Worm (Caenorhabditis elegans) whole organism, L2 larva: ENCODE results near the gene R166.2.
A peak's percentile ranks its signal among the peaks of the same experiment; 100 is the strongest.

ENCODE experiments used
- C34F6.9 ChIP-seq: fragments of 150-350 bp; optimal IDR thresholded peaks from 2 replicates; lab custom pipeline; 2014; ENCODE audit warnings: missing biosample characterization, missing genetic modification characterization
- F13H6.1 ChIP-seq: sonication (generic microtip); optimal IDR thresholded peaks from 2 replicates; lab custom pipeline; 2016; ENCODE audit warnings: missing genetic modification characterization, missing compliant biosample characterization
- R02D3.7 ChIP-seq: fragments of 150-350 bp; optimal IDR thresholded peaks from 2 replicates; lab custom pipeline; 2014; ENCODE audit warnings: missing biosample characterization, missing genetic modification characterization
- Y55F3AM.14 ChIP-seq: fragments of 200-800 bp; sonication (Bioruptor generic); optimal IDR thresholded peaks from 2 replicates; lab custom pipeline; 2018; ENCODE audit warnings: mild to moderate bottlenecking, missing genetic modification characterization, missing compliant biosample characterization
- ZK546.5 ChIP-seq: sonication (generic microtip); optimal IDR thresholded peaks from 2 replicates; lab custom pipeline; 2017; ENCODE audit warnings: missing biosample characterization, missing genetic modification characterization
- alr-1 ChIP-seq: fragments of 150-350 bp; optimal IDR thresholded peaks from 2 replicates; lab custom pipeline; 2014; ENCODE audit warnings: missing biosample characterization, missing genetic modification characterization
- aly-2 ChIP-seq: fragments of 150-350 bp; optimal IDR thresholded peaks from 2 replicates; lab custom pipeline; 2014; ENCODE audit warnings: missing biosample characterization, missing genetic modification characterization
- ama-1 ChIP-seq: fragments of 150-350 bp; optimal IDR thresholded peaks from 2 replicates; lab custom pipeline; 2018; ENCODE audit warnings: inconsistent platforms
- blmp-1 ChIP-seq: sonication (generic microtip); optimal IDR thresholded peaks from 2 replicates; lab custom pipeline; 2017; ENCODE audit warnings: missing genetic modification characterization, mild to moderate bottlenecking, missing compliant biosample characterization, antibody characterized with exemption, moderate library complexity; ENCODE audit not compliant: insufficient read depth
- ceh-16 ChIP-seq: fragments of 150-350 bp; optimal IDR thresholded peaks from 2 replicates; lab custom pipeline; 2014; ENCODE audit warnings: missing biosample characterization, missing genetic modification characterization
- ceh-82 ChIP-seq: fragments of 150-350 bp; optimal IDR thresholded peaks from 2 replicates; lab custom pipeline; 2014; ENCODE audit warnings: missing biosample characterization, missing genetic modification characterization
- crh-2 ChIP-seq: sonication (generic microtip); optimal IDR thresholded peaks from 2 replicates; lab custom pipeline; 2017; ENCODE audit warnings: missing biosample characterization, missing genetic modification characterization
- dmd-4 ChIP-seq: sonication (generic microtip); optimal IDR thresholded peaks from 2 replicates; lab custom pipeline; 2017; ENCODE audit warnings: missing biosample characterization, missing genetic modification characterization
- egl-27 ChIP-seq: sonication (generic microtip); optimal IDR thresholded peaks from 3 replicates; lab custom pipeline; 2017; ENCODE audit warnings: missing biosample characterization, missing genetic modification reagents, missing genetic modification characterization
- elt-1 ChIP-seq: fragments of 150-350 bp; optimal IDR thresholded peaks from 2 replicates; lab custom pipeline; 2014; ENCODE audit warnings: missing biosample characterization, missing genetic modification characterization
- elt-3 ChIP-seq: sonication (generic microtip); optimal IDR thresholded peaks from 2 replicates; lab custom pipeline; 2017; ENCODE audit warnings: missing biosample characterization, missing genetic modification characterization
- fos-1 ChIP-seq: fragments of 150-350 bp; optimal IDR thresholded peaks from 2 replicates; lab custom pipeline; 2014; ENCODE audit warnings: missing biosample characterization, missing genetic modification characterization
- gmeb-1 ChIP-seq: fragments of 150-350 bp; optimal IDR thresholded peaks from 2 replicates; lab custom pipeline; 2014; ENCODE audit warnings: missing biosample characterization, missing genetic modification characterization
- lin-11 ChIP-seq: fragments of 150-350 bp; sonication (generic microtip); optimal IDR thresholded peaks from 2 replicates; lab custom pipeline; 2014; ENCODE audit warnings: missing biosample characterization, missing genetic modification characterization, inconsistent platforms, mixed read lengths
- lin-13 ChIP-seq: fragments of 150-350 bp; optimal IDR thresholded peaks from 2 replicates; lab custom pipeline; 2014; ENCODE audit warnings: missing biosample characterization, missing genetic modification reagents, missing genetic modification characterization
- lsy-2 ChIP-seq, 2 experiments: fragments of 150-350 bp in 1 of 2; sonication (generic microtip) in 1 of 2; optimal IDR thresholded peaks; 2 replicates each; lab custom pipeline; 2014 to 2017; ENCODE audit warnings: missing biosample characterization in 2 of 2, missing genetic modification characterization in 2 of 2
- mab-5 ChIP-seq: fragments of 150-350 bp; optimal IDR thresholded peaks from 2 replicates; lab custom pipeline; 2014; ENCODE audit warnings: missing biosample characterization, missing genetic modification characterization
- mbf-1 ChIP-seq: sonication (generic microtip); optimal IDR thresholded peaks from 2 replicates; lab custom pipeline; 2017; ENCODE audit warnings: missing biosample characterization, missing genetic modification characterization
- mdl-1 ChIP-seq, 2 experiments: fragments of 150-350 bp in 1 of 2; sonication (generic microtip) in 1 of 2; optimal IDR thresholded peaks; 2 replicates each; lab custom pipeline; 2017; ENCODE audit warnings: missing biosample characterization in 2 of 2, missing genetic modification characterization in 2 of 2
- nhr-11 ChIP-seq: fragments of 150-350 bp; optimal IDR thresholded peaks from 2 replicates; lab custom pipeline; 2014; ENCODE audit warnings: missing biosample characterization, missing genetic modification characterization
- nhr-12 ChIP-seq: fragments of 150-350 bp; optimal IDR thresholded peaks from 2 replicates; lab custom pipeline; 2014; ENCODE audit warnings: missing biosample characterization, missing genetic modification characterization
- nhr-129 ChIP-seq: fragments of 150-350 bp; optimal IDR thresholded peaks from 2 replicates; lab custom pipeline; 2014; ENCODE audit warnings: missing biosample characterization, missing genetic modification characterization
- nhr-21 ChIP-seq: fragments of 150-350 bp; optimal IDR thresholded peaks from 2 replicates; lab custom pipeline; 2014; ENCODE audit warnings: missing biosample characterization, missing genetic modification characterization
- nhr-23 ChIP-seq: fragments of 150-350 bp; optimal IDR thresholded peaks from 2 replicates; lab custom pipeline; 2014; ENCODE audit warnings: missing biosample characterization, missing genetic modification reagents, missing genetic modification characterization
- nhr-25 ChIP-seq: fragments of 150-350 bp; sonication (generic microtip); optimal IDR thresholded peaks from 3 replicates; lab custom pipeline; 2014; ENCODE audit warnings: missing biosample characterization, missing genetic modification characterization
- nhr-6 ChIP-seq: fragments of 150-350 bp; optimal IDR thresholded peaks from 2 replicates; lab custom pipeline; 2014; ENCODE audit warnings: missing biosample characterization, missing genetic modification characterization
- nhr-77 ChIP-seq: fragments of 150-350 bp; optimal IDR thresholded peaks from 2 replicates; lab custom pipeline; 2014; ENCODE audit warnings: missing biosample characterization, missing genetic modification characterization
- peb-1 ChIP-seq: fragments of 150-350 bp; optimal IDR thresholded peaks from 2 replicates; lab custom pipeline; 2014; ENCODE audit warnings: missing biosample characterization, missing genetic modification characterization
- skn-1 ChIP-seq: sonication (generic microtip); optimal IDR thresholded peaks from 2 replicates; lab custom pipeline; 2017; ENCODE audit warnings: missing biosample characterization, missing genetic modification characterization
- sma-3 ChIP-seq: sonication (generic microtip); optimal IDR thresholded peaks from 2 replicates; lab custom pipeline; 2016; ENCODE audit warnings: missing genetic modification reagents, missing genetic modification characterization, missing compliant biosample characterization
- sma-9 ChIP-seq, 2 experiments: fragments of 150-350 bp in 1 of 2; sonication (generic microtip) in 1 of 2; optimal IDR thresholded peaks; 2 replicates each; lab custom pipeline; 2014 to 2016; ENCODE audit warnings: missing genetic modification characterization in 2 of 2, mild to moderate bottlenecking in 1 of 2, missing biosample characterization in 1 of 2, missing compliant biosample characterization in 1 of 2, missing genetic modification reagents in 1 of 2, moderate library complexity in 1 of 2
- snpc-4 ChIP-seq: fragments of 150-350 bp; optimal IDR thresholded peaks from 2 replicates; lab custom pipeline; 2014; ENCODE audit warnings: missing biosample characterization, missing genetic modification characterization
- unc-39 ChIP-seq: fragments of 150-350 bp; optimal IDR thresholded peaks from 2 replicates; lab custom pipeline; 2014; ENCODE audit warnings: missing biosample characterization, missing genetic modification characterization
- unc-55 ChIP-seq: fragments of 150-350 bp; sonication (generic microtip); optimal IDR thresholded peaks from 3 replicates; lab custom pipeline; 2014; ENCODE audit warnings: missing biosample characterization, missing genetic modification reagents, missing genetic modification characterization
- unc-62 ChIP-seq: fragments of 150-350 bp; optimal IDR thresholded peaks from 2 replicates; lab custom pipeline; 2014; ENCODE audit warnings: missing biosample characterization, missing genetic modification reagents, missing genetic modification characterization
- zag-1 ChIP-seq: fragments of 150-350 bp; optimal IDR thresholded peaks from 2 replicates; lab custom pipeline; 2014; ENCODE audit warnings: missing biosample characterization, missing genetic modification characterization
- ztf-1 ChIP-seq: fragments of 200-800 bp; sonication (Bioruptor generic); conservative IDR thresholded peaks from 2 replicates; pipeline ENCODE4 v1.3.6; 2022; ENCODE audit warnings: missing genetic modification characterization, missing compliant biosample characterization
- ztf-11 ChIP-seq: sonication (generic microtip); optimal IDR thresholded peaks from 2 replicates; lab custom pipeline; 2017; ENCODE audit warnings: missing biosample characterization, missing genetic modification characterization
- ztf-4 ChIP-seq: fragments of 150-350 bp; optimal IDR thresholded peaks from 2 replicates; lab custom pipeline; 2014; ENCODE audit warnings: missing biosample characterization, missing genetic modification characterization

Gene R166.2

DNA sequence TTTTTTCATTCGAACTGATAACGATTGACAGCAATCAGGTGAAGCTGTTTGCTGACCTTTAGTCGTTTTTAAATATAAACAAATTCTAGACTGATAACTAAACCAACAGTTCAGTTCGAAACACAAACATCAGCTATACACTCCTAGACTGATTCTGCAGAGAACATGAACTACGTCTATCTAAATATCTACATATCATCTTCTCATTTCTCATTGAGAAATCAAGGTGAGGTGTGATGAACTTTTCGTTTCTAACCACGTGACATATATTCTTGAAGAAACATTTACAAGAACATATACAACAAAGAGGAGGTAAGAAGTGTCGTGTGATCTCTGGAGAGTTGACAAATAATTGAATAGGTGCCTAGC, 19.7 kb upstream of the R166.2 start (continued):
- TF ChIP-seq ZK546.5 (tag; lab: Kevin White, UChicago) (no peak), aly-2 (tag; lab: Kevin White, UChicago) (no peak), lin-13 (GFP tag; lab: Kevin White, UChicago) (peak; percentile 32), nhr-23 (tag; lab: Kevin White, UChicago) (no peak), fos-1 (tag; lab: Kevin White, UChicago) (peak; percentile 5), skn-1 (tag; lab: Kevin White, UChicago) (no peak), ztf-11 (no peak), unc-55 (GFP tag; lab: Kevin White, UChicago) (no peak), F13H6.1 (tag; lab: Kevin White, UChicago) (peak; percentile 36), peb-1 (tag; lab: Kevin White, UChicago) (no peak), sma-3 (peak; percentile 41), ztf-1 (GFP tag; lab: Robert Waterston, UW) (no peak), R02D3.7 (tag; lab: Kevin White, UChicago) (no peak), nhr-25 (tag; lab: Kevin White, UChicago) (peak; percentile 90), gmeb-1 (tag; lab: Kevin White, UChicago) (peak; percentile 37)

DNA sequence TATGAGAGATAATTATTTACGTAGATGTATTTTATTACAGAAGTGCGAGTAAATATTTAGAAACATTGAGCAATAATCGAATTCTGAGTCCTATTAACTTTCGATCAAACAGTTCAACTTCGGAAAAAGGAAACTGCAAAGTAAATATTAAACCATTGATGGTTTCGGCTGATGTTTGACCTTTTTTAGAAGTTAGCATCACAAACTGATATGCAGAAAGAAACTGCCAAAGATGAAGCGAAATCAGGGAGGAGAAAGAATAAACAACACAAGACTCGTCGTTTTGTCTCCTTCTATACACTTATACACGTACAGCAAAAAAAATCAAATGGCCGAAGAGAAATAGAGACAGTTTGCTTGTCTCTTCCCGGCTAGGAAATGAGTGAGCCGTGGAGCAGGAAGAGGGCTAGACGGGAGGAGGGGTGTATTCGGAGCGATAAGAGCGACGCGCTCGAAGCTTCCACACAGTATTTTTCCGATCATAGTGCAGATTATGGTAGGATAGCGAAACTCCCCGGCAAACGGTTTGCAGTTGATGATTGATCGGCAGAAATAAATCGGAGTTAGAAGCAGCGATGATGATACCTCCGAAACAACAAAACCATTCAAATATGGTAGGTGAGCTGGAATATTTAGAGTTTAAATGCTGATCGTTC, 19.2 kb upstream of the R166.2 start:
- no peak for TF ChIP-seq C34F6.9
- TF ChIP-seq unc-39, result no peak
- TF ChIP-seq nhr-77 (tag; lab: Kevin White, UChicago), result no peak
- TF ChIP-seq unc-55 (GFP tag; lab: Kevin White, UChicago), result no peak
- peak; percentile 23 for TF ChIP-seq nhr-129 (tag; lab: Kevin White, UChicago)
- TF ChIP-seq ztf-4 (tag; lab: Kevin White, UChicago), result no peak
- TF ChIP-seq elt-1 (tag; lab: Kevin White, UChicago), result no peak
- no peak for TF ChIP-seq alr-1 (tag; lab: Kevin White, UChicago)
- no peak for TF ChIP-seq peb-1 (tag; lab: Kevin White, UChicago)
- no peak for TF ChIP-seq nhr-25 (tag; lab: Kevin White, UChicago)
- no peak for TF ChIP-seq blmp-1 (tag; lab: Kevin White, UChicago)
- peak; percentile 39 for TF ChIP-seq fos-1 (tag; lab: Kevin White, UChicago)
- TF ChIP-seq ceh-16, result no peak
- TF ChIP-seq sma-9 (GFP tag; optimal IDR thresholded peaks at IDR 0.05; lab: Kevin White, UChicago), result peak; percentile 45
- no peak for TF ChIP-seq sma-9 (tag; optimal IDR thresholded peaks at IDR 0.05; lab: Kevin White, UChicago)
- TF ChIP-seq sma-3, result no peak
- no peak for TF ChIP-seq crh-2 (tag; lab: Kevin White, UChicago)
- TF ChIP-seq, all 48 proteins: peak for 3

DNA sequence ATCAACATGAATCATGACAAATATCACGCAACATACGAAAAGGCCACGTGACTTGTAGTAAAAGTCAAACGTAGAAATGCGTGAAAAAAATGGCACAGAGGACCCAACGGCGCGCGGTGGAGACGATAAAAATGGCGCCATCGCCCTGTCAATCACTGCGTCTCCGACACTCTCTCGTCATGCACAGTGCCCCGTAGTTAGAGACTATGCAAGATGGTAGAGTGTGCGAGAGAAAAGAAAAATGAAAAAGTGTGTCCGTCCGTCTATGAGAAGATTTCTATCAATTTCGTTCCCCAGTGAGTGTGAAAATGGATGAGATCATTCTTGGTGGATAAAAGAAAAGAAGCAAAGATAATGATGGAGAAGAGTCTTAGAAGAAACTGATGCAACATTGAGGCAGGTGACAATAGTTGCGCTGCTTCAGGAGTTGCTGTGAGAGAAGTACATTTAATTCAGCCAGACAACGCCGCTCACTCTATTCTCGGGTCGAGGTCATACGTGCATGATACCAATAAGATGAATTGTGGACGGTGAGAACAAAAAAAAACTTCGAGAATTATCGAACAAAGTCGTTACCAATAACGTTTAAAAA, 18.1 kb upstream of the R166.2 start:
- TF ChIP-seq gmeb-1 (tag; lab: Kevin White, UChicago), result peak; percentile 30
- TF ChIP-seq egl-27 (tag; lab: Kevin White, UChicago), result peak; percentile 35
- no peak for TF ChIP-seq nhr-6 (tag; lab: Kevin White, UChicago)
- TF ChIP-seq ZK546.5 (tag; lab: Kevin White, UChicago), result no peak
- peak; percentile 80 for TF ChIP-seq fos-1 (tag; lab: Kevin White, UChicago)
- TF ChIP-seq ama-1, result no peak
- no peak for TF ChIP-seq lin-11 (tag; lab: Kevin White, UChicago)
- peak; percentile 73 for TF ChIP-seq ztf-4 (tag; lab: Kevin White, UChicago)
- TF ChIP-seq ceh-16, result no peak
- TF ChIP-seq ztf-11, result no peak
- no peak for TF ChIP-seq dmd-4 (tag; lab: Kevin White, UChicago)
- TF ChIP-seq lin-13 (GFP tag; lab: Kevin White, UChicago), result peak; percentile 15
- TF ChIP-seq R02D3.7 (tag; lab: Kevin White, UChicago), result no peak
- no peak for TF ChIP-seq elt-3 (tag; lab: Kevin White, UChicago)
- TF ChIP-seq sma-3, result peak; percentile 81
- no peak for TF ChIP-seq zag-1 (tag; lab: Kevin White, UChicago)
- no peak for TF ChIP-seq skn-1 (tag; lab: Kevin White, UChicago)
- peak; percentile 95 for TF ChIP-seq nhr-129 (tag; lab: Kevin White, UChicago)
- no peak for TF ChIP-seq nhr-77 (tag; lab: Kevin White, UChicago)
- TF ChIP-seq mbf-1, result no peak
- TF ChIP-seq nhr-21 (tag; lab: Kevin White, UChicago), result peak; percentile 73
- TF ChIP-seq unc-62, result no peak
- no peak for TF ChIP-seq ceh-82 (tag; lab: Kevin White, UChicago)
- peak; percentile 80 for TF ChIP-seq nhr-25 (tag; lab: Kevin White, UChicago)
- no peak for TF ChIP-seq nhr-12 (tag; lab: Kevin White, UChicago)
- peak; percentile 51 to 54 for TF ChIP-seq mdl-1 (tag; optimal IDR thresholded peaks at IDR 0.05; lab: Kevin White, UChicago)
- TF ChIP-seq C34F6.9, result peak; percentile 63
- TF ChIP-seq mab-5 (tag; lab: Kevin White, UChicago), result no peak
- peak; percentile 44 for TF ChIP-seq snpc-4 (tag; lab: Kevin White, UChicago)
- no peak for TF ChIP-seq unc-39
- no peak for TF ChIP-seq nhr-23 (tag; lab: Kevin White, UChicago)
- TF ChIP-seq ztf-1 (GFP tag; lab: Robert Waterston, UW), result no peak
- TF ChIP-seq F13H6.1 (tag; lab: Kevin White, UChicago), result peak; percentile 78
- no peak for TF ChIP-seq blmp-1 (tag; lab: Kevin White, UChicago)
- no peak for TF ChIP-seq elt-1 (tag; lab: Kevin White, UChicago)
- no peak for TF ChIP-seq aly-2 (tag; lab: Kevin White, UChicago)
- TF ChIP-seq Y55F3AM.14 (GFP tag; lab: Kevin White, UChicago), result no peak
- peak in 1 of 2 experiments; percentile 54 for TF ChIP-seq lsy-2 (tag; optimal IDR thresholded peaks at IDR 0.05; lab: Kevin White, UChicago)
- TF ChIP-seq nhr-11 (tag; lab: Kevin White, UChicago), result no peak
